Worm (Caenorhabditis elegans): ENCODE results near the gene prp-39.

ce11 chrV:5668968-5669367 is 13.5 kb downstream of the prp-39 start:
- TF ChIP-seq ces-1 (GFP tag; optimal IDR thresholded peaks at IDR 0.05) (no peak), elt-1 (tag; optimal IDR thresholded peaks at IDR 0.05; ENCODE audit: borderline replicate concordance, insufficient read depth) (no peak), elt-3 (tag; optimal IDR thresholded peaks at IDR 0.05) (no peak), unc-62 (GFP tag; optimal IDR thresholded peaks at IDR 0.05) (no peak), zip-8 (tag; optimal IDR thresholded peaks at IDR 0.05) (peak; percentile 74), ceh-39 (tag; optimal IDR thresholded peaks at IDR 0.05) (no peak), ztf-11 (tag; optimal IDR thresholded peaks at IDR 0.05) (no peak), nhr-237 (tag; optimal IDR thresholded peaks at IDR 0.05) (no peak), lsy-2 (tag; optimal IDR thresholded peaks at IDR 0.05) (no peak), pha-4 (tag; optimal IDR thresholded peaks at IDR 0.05) (no peak), mep-1 (tag; optimal IDR thresholded peaks at IDR 0.05) (no peak), ceh-43 (GFP tag; optimal IDR thresholded peaks at IDR 0.05) (no peak)
